Worm (Caenorhabditis elegans) whole organism, midembryonic: ENCODE data around the gene frpr-21.

Experiments used
- cog-1 ChIP-seq: sonication (generic microtip); optimal IDR thresholded peaks from 2 replicates; lab custom pipeline; 2016; ENCODE audit warnings: missing genetic modification characterization, missing compliant biosample characterization
- flt-1 ChIP-seq: fragments of 200-800 bp; sonication (Bioruptor generic); IDR thresholded peaks from 2 replicates; pipeline ENCODE4 v1.3.6; 2022; ENCODE audit warnings: missing genetic modification characterization, missing compliant biosample characterization
- med-1 ChIP-seq: sonication (generic microtip); optimal IDR thresholded peaks from 2 replicates; lab custom pipeline; 2017; ENCODE audit warnings: missing genetic modification characterization, mild to moderate bottlenecking, missing compliant biosample characterization, antibody characterized with exemption, missing genetic modification reagents; ENCODE audit not compliant: insufficient read depth
- ref-1 ChIP-seq: fragments of 200-800 bp; sonication (Bioruptor generic); conservative IDR thresholded peaks from 2 replicates; pipeline ENCODE4 v1.3.6; 2022; ENCODE audit warnings: missing genetic modification reagents, missing genetic modification characterization, missing compliant biosample characterization
- ztf-23 ChIP-seq: fragments of 200-800 bp; sonication (Bioruptor generic); IDR thresholded peaks from 2 replicates; pipeline ENCODE4 v1.3.6; 2022; ENCODE audit warnings: missing genetic modification reagents, missing genetic modification characterization, missing compliant biosample characterization

DNA sequence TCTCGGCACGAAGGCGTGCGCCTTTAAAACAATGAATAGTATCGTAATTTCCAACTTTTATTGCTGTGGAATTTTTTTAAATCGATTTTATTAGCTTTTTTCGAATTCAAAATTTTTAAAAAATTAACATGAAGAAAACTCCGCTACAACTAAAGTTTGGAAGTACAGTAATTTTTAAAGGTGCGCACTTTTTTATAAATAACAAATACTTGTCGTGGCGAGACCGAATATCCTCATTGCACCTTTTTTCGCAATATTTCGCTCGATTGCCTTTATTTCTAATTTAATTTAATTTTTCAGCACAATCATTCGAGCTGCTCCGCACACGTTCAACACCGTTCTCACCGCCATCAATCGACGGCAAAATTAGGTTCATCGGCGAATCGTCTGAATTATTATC lies 31.0 kb downstream of the frpr-21 start, which contains the start of the genes T09F3.2 and T09F3.7:
- no peak for TF ChIP-seq ztf-23 (GFP tag; lab: Robert Waterston, UW)
- no peak for TF ChIP-seq med-1 (GFP tag; lab: Kevin White, UChicago)
- no peak for TF ChIP-seq flt-1 (GFP tag; lab: Robert Waterston, UW)
- TF ChIP-seq ref-1 (GFP tag; lab: Robert Waterston, UW) = no peak
- TF ChIP-seq cog-1 (tag; lab: Kevin White, UChicago) = no peak
